Worm (Caenorhabditis elegans) whole organism, L1 larva: Measurements from ENCODE around the gene polk-1.

Source experiments
- F16B12.6 ChIP-seq: fragments of 150-350 bp; optimal IDR thresholded peaks from 2 replicates; lab custom pipeline; 2014; ENCODE audit warnings: missing biosample characterization, missing genetic modification characterization
- aha-1 ChIP-seq: fragments of 150-350 bp; optimal IDR thresholded peaks from 2 replicates; lab custom pipeline; 2014; ENCODE audit warnings: missing biosample characterization, missing genetic modification characterization
- aly-2 ChIP-seq: fragments of 150-350 bp; optimal IDR thresholded peaks from 2 replicates; lab custom pipeline; 2014; ENCODE audit warnings: missing biosample characterization, missing genetic modification characterization
- ceh-82 ChIP-seq, 3 experiments: fragments of 150-350 bp in 1 of 3; sonication (generic microtip) in 2 of 3; optimal IDR thresholded peaks; 2 replicates each; lab custom pipeline; 2014 to 2017; ENCODE audit warnings: missing biosample characterization in 3 of 3, missing genetic modification characterization in 3 of 3
- ceh-88 ChIP-seq: fragments of 200-800 bp; sonication (Bioruptor generic); IDR thresholded peaks from 2 replicates; pipeline ENCODE4 v1.3.6; 2022; ENCODE audit warnings: missing genetic modification characterization, missing compliant biosample characterization
- ceh-90 ChIP-seq: sonication (generic microtip); optimal IDR thresholded peaks from 2 replicates; lab custom pipeline; 2016; ENCODE audit warnings: missing genetic modification characterization, missing compliant biosample characterization
- efl-1 ChIP-seq, 4 experiments: fragments of 150-350 bp; optimal IDR thresholded peaks in 3 of 4; peaks in 1 of 4; 1 replicate in 1 of 4; 2 replicates in 3 of 4; lab custom pipeline; 2014; ENCODE audit warnings: missing biosample characterization in 2 of 4, missing genetic modification characterization in 2 of 4, missing genetic modification reagents in 2 of 4
- egl-27 ChIP-seq, 2 experiments: fragments of 150-350 bp in 1 of 2; sonication (generic microtip); optimal IDR thresholded peaks; 3 replicates each; lab custom pipeline; 2017 to 2018; ENCODE audit warnings: missing biosample characterization in 2 of 2, missing genetic modification characterization in 2 of 2, missing genetic modification reagents in 2 of 2
- elt-2 ChIP-seq: sonication (generic microtip); optimal IDR thresholded peaks from 2 replicates; lab custom pipeline; 2016; ENCODE audit warnings: missing genetic modification characterization, mild to moderate bottlenecking, inconsistent platforms, missing compliant biosample characterization, missing genetic modification reagents
- elt-3 ChIP-seq, 6 experiments: fragments of 150-350 bp in 1 of 6; sonication (generic microtip); optimal IDR thresholded peaks; 2 replicates each; lab custom pipeline; 2017 to 2018; ENCODE audit warnings: missing biosample characterization in 6 of 6, missing genetic modification characterization in 6 of 6, inconsistent platforms in 1 of 6
- ets-5 ChIP-seq: fragments of 200-800 bp; sonication (Bioruptor generic); IDR thresholded peaks from 2 replicates; pipeline ENCODE4 v1.3.6; 2022; ENCODE audit warnings: missing genetic modification characterization, missing compliant biosample characterization
- fkh-10 ChIP-seq: sonication (generic microtip); optimal IDR thresholded peaks from 2 replicates; lab custom pipeline; 2017; ENCODE audit warnings: missing biosample characterization, missing genetic modification reagents, missing genetic modification characterization
- fkh-8 ChIP-seq: sonication (generic microtip); optimal IDR thresholded peaks from 2 replicates; lab custom pipeline; 2016; ENCODE audit warnings: mild to moderate bottlenecking, missing genetic modification characterization, missing compliant biosample characterization
- grh-1 ChIP-seq: fragments of 200-800 bp; sonication (Bioruptor generic); IDR thresholded peaks from 2 replicates; pipeline ENCODE4 v1.3.6; 2022; ENCODE audit warnings: missing genetic modification reagents, missing genetic modification characterization, missing compliant biosample characterization
- hlh-17 ChIP-seq: fragments of 200-800 bp; sonication (Bioruptor generic); optimal IDR thresholded peaks from 2 replicates; lab custom pipeline; 2018; ENCODE audit warnings: missing genetic modification characterization, mild to moderate bottlenecking, missing compliant biosample characterization, moderate library complexity, borderline replicate concordance
- irx-1 ChIP-seq: sonication (generic microtip); optimal IDR thresholded peaks from 2 replicates; lab custom pipeline; 2016; ENCODE audit warnings: missing genetic modification characterization, missing compliant biosample characterization
- isw-1 ChIP-seq: fragments of 200-800 bp; sonication (Bioruptor generic); IDR thresholded peaks from 2 replicates; pipeline ENCODE4 v1.3.6; 2022; ENCODE audit warnings: missing genetic modification characterization, missing compliant biosample characterization
- lin-13 ChIP-seq: fragments of 150-350 bp; optimal IDR thresholded peaks from 2 replicates; lab custom pipeline; 2014; ENCODE audit warnings: missing biosample characterization, missing genetic modification reagents, missing genetic modification characterization
- lin-14 ChIP-seq: fragments of 200-800 bp; sonication (Bioruptor generic); optimal IDR thresholded peaks from 2 replicates; lab custom pipeline; 2018; ENCODE audit warnings: mild to moderate bottlenecking, missing genetic modification characterization, moderate library complexity, missing compliant biosample characterization
- lin-15B ChIP-seq: fragments of 150-350 bp; sonication (generic microtip); optimal IDR thresholded peaks from 3 replicates; lab custom pipeline; 2014; ENCODE audit warnings: missing biosample characterization, missing genetic modification characterization
- lin-35 ChIP-seq, 2 experiments: fragments of 150-350 bp; optimal IDR thresholded peaks; 2 replicates each; lab custom pipeline; 2014; ENCODE audit warnings: missing biosample characterization in 2 of 2, missing genetic modification characterization in 2 of 2, missing genetic modification reagents in 2 of 2
- lsy-2 ChIP-seq, 2 experiments: fragments of 150-350 bp; optimal IDR thresholded peaks; 2 replicates each; lab custom pipeline; 2014; ENCODE audit warnings: missing biosample characterization in 2 of 2, missing genetic modification characterization in 2 of 2
- mab-9 ChIP-seq: fragments of 200-800 bp; sonication (Bioruptor generic); IDR thresholded peaks from 2 replicates; pipeline ENCODE4 v1.3.6; 2022; ENCODE audit warnings: missing genetic modification reagents, missing genetic modification characterization, missing compliant biosample characterization
- mdl-1 ChIP-seq, 2 experiments: fragments of 150-350 bp; optimal IDR thresholded peaks; 2 replicates each; lab custom pipeline; 2014 to 2017; ENCODE audit warnings: missing biosample characterization in 2 of 2, missing genetic modification characterization in 2 of 2, inconsistent platforms in 1 of 2
- mef-2 ChIP-seq: fragments of 150-350 bp; optimal IDR thresholded peaks from 2 replicates; lab custom pipeline; 2014; ENCODE audit warnings: missing biosample characterization, missing genetic modification characterization
- nhr-11 ChIP-seq: fragments of 150-350 bp; optimal IDR thresholded peaks from 2 replicates; lab custom pipeline; 2014; ENCODE audit warnings: missing biosample characterization, missing genetic modification characterization
- nhr-19 ChIP-seq: fragments of 200-800 bp; sonication (Bioruptor generic); conservative IDR thresholded peaks from 2 replicates; pipeline ENCODE4 v1.3.6; 2022; ENCODE audit warnings: missing genetic modification characterization, missing compliant biosample characterization
- nhr-20 ChIP-seq: sonication (generic microtip); optimal IDR thresholded peaks from 2 replicates; lab custom pipeline; 2016; ENCODE audit warnings: mild to moderate bottlenecking, missing genetic modification characterization, missing compliant biosample characterization
- nhr-237 ChIP-seq: fragments of 150-350 bp; optimal IDR thresholded peaks from 2 replicates; lab custom pipeline; 2014; ENCODE audit warnings: missing biosample characterization, missing genetic modification characterization
- nhr-28 ChIP-seq: fragments of 150-350 bp; optimal IDR thresholded peaks from 2 replicates; lab custom pipeline; 2014; ENCODE audit warnings: missing biosample characterization, missing genetic modification characterization
- nhr-71 ChIP-seq: sonication (generic microtip); optimal IDR thresholded peaks from 2 replicates; lab custom pipeline; 2016; ENCODE audit warnings: mild to moderate bottlenecking, missing genetic modification characterization, moderate library complexity, missing compliant biosample characterization
- nhr-76 ChIP-seq: sonication (generic microtip); optimal IDR thresholded peaks from 2 replicates; lab custom pipeline; 2017; ENCODE audit warnings: missing biosample characterization, missing genetic modification characterization
- nhr-77 ChIP-seq: fragments of 150-350 bp; optimal IDR thresholded peaks from 2 replicates; lab custom pipeline; 2014; ENCODE audit warnings: missing biosample characterization, missing genetic modification characterization
- nhr-85 ChIP-seq: sonication (generic microtip); peaks from one replicate; lab custom pipeline; 2016; ENCODE audit warnings: missing genetic modification characterization, inconsistent platforms, missing compliant biosample characterization
- nhr-90 ChIP-seq: sonication (generic microtip); optimal IDR thresholded peaks from 2 replicates; lab custom pipeline; 2016; ENCODE audit warnings: mild to moderate bottlenecking, missing genetic modification characterization, missing compliant biosample characterization; ENCODE audit not compliant: poor library complexity
- sptf-1 ChIP-seq: fragments of 150-350 bp; optimal IDR thresholded peaks from 2 replicates; lab custom pipeline; 2014; ENCODE audit warnings: missing biosample characterization, missing genetic modification characterization
- unc-98 ChIP-seq: fragments of 200-800 bp; sonication (Bioruptor generic); IDR thresholded peaks from 2 replicates; pipeline ENCODE4 v1.3.6; 2022; ENCODE audit warnings: missing genetic modification characterization, missing compliant biosample characterization
- vab-15 ChIP-seq: sonication (generic microtip); optimal IDR thresholded peaks from 2 replicates; lab custom pipeline; 2017; ENCODE audit warnings: missing genotype, mild to moderate bottlenecking, missing genetic modification characterization, missing compliant biosample characterization

Gene polk-1

ce11 chrIII:8630833-8631232, 2.4 kb upstream of the polk-1 start, which contains the start of gene dnj-10 (continued):
- TF ChIP-seq nhr-19 (peak; percentile 64), ets-5 (GFP tag; lab: Robert Waterston, UW) (no peak), ceh-82 (tag; optimal IDR thresholded peaks at IDR 0.05; lab: Kevin White, UChicago) (peak; percentile 47 to 64 (median 54)), nhr-71 (tag; lab: Kevin White, UChicago) (peak; percentile 78), elt-2 (tag; lab: Kevin White, UChicago) (no peak), lin-15B (peak; percentile 86), lin-14 (GFP tag; lab: Kevin White, UChicago) (peak; percentile 84), nhr-20 (peak; percentile 64), mab-9 (GFP tag; lab: Robert Waterston, UW) (no peak), unc-98 (GFP tag; lab: Robert Waterston, UW) (no peak), egl-27 (tag; optimal IDR thresholded peaks at IDR 0.05; lab: Kevin White, UChicago) (no peak), vab-15 (tag; lab: Kevin White, UChicago) (no peak), fkh-8 (tag; lab: Kevin White, UChicago) (peak; percentile 49), sptf-1 (tag; lab: Kevin White, UChicago) (no peak), lin-35 (GFP tag; optimal IDR thresholded peaks at IDR 0.05; lab: Kevin White, UChicago) (peak; percentile 92 to 94), nhr-90 (peak; percentile 45), nhr-85 (tag; lab: Kevin White, UChicago) (peak; percentile 73), lsy-2 (tag; optimal IDR thresholded peaks at IDR 0.05; lab: Kevin White, UChicago) (peak; percentile 85 to 86), fkh-10 (GFP tag; lab: Kevin White, UChicago) (peak; percentile 3), isw-1 (GFP tag; lab: Robert Waterston, UW) (peak; percentile 51), nhr-28 (tag; lab: Kevin White, UChicago) (no peak), mdl-1 (tag; optimal IDR thresholded peaks at IDR 0.05; lab: Kevin White, UChicago) (peak in 1 of 2 experiments; percentile 53), grh-1 (no peak), lin-13 (GFP tag; lab: Kevin White, UChicago) (no peak), F16B12.6 (tag; lab: Kevin White, UChicago) (peak; percentile 87), aly-2 (no peak)

- TF ChIP-seq efl-1 (optimal IDR thresholded peaks at IDR 0.05; lab: Kevin White, UChicago) (no peak), efl-1 (GFP tag; optimal IDR thresholded peaks at IDR 0.05 in 1 of 2; lab: Kevin White, UChicago) (peak in 1 of 2 experiments; percentile 46), hlh-17 (GFP tag; lab: Kevin White, UChicago) (no peak)
Measured at ce11 chrIII:8625125-8625524, 3.3 kb downstream of the polk-1 start.

- TF ChIP-seq elt-3 (tag; optimal IDR thresholded peaks at IDR 0.05; lab: Kevin White, UChicago) (no peak), aha-1 (tag; lab: Kevin White, UChicago) (no peak), nhr-77 (no peak), ceh-88 (GFP tag; lab: Robert Waterston, UW) (no peak), mef-2 (tag; lab: Kevin White, UChicago) (no peak), nhr-11 (tag; lab: Kevin White, UChicago) (no peak), hlh-17 (GFP tag; lab: Kevin White, UChicago) (no peak), lin-35 (GFP tag; optimal IDR thresholded peaks at IDR 0.05; lab: Kevin White, UChicago) (no peak), nhr-71 (tag; lab: Kevin White, UChicago) (no peak), irx-1 (no peak), nhr-76 (no peak), nhr-85 (tag; lab: Kevin White, UChicago) (no peak), nhr-237 (no peak), ceh-82 (tag; optimal IDR thresholded peaks at IDR 0.05; lab: Kevin White, UChicago) (no peak), nhr-20 (no peak), grh-1 (no peak), nhr-90 (no peak), ceh-90 (tag; lab: Kevin White, UChicago) (no peak)
Measured at ce11 chrIII:8622435-8622834, 6.0 kb downstream of the polk-1 start, which contains the start of gene ceh-16. ceh-16 (plus strand) TSS chrIII:8622735.
